Worm (Caenorhabditis elegans) whole organism, early embryonic: ENCODE measurements around the gene Y57A10B.6.

ENCODE experiments used
- B0310.2 ChIP-seq: sonication (generic microtip); optimal IDR thresholded peaks from 2 replicates; lab custom pipeline; 2016; ENCODE audit warnings: mild to moderate bottlenecking, missing genetic modification characterization, missing compliant biosample characterization
- F13C5.2 ChIP-seq: sonication (generic microtip); optimal IDR thresholded peaks from 2 replicates; lab custom pipeline; 2017; ENCODE audit warnings: mild to moderate bottlenecking, missing genetic modification characterization, inconsistent platforms, missing compliant biosample characterization
- aly-1 ChIP-seq: sonication (generic microtip); optimal IDR thresholded peaks from 2 replicates; lab custom pipeline; 2016; ENCODE audit warnings: missing genetic modification characterization, missing compliant biosample characterization
- ama-1 ChIP-seq: fragments of 150-350 bp; optimal IDR thresholded peaks from 2 replicates; lab custom pipeline; 2014
- ceh-13 ChIP-seq: fragments of 200-800 bp; sonication (Bioruptor generic); optimal IDR thresholded peaks from 2 replicates; lab custom pipeline; 2018; ENCODE audit warnings: mild to moderate bottlenecking, missing genetic modification characterization, missing compliant biosample characterization
- ets-7 ChIP-seq: sonication (generic microtip); optimal IDR thresholded peaks from 2 replicates; lab custom pipeline; 2016; ENCODE audit warnings: missing genotype, missing genetic modification characterization, missing compliant biosample characterization
- hmg-4 ChIP-seq: fragments of 200-800 bp; sonication (Bioruptor generic); optimal IDR thresholded peaks from 2 replicates; lab custom pipeline; 2018; ENCODE audit warnings: mild to moderate bottlenecking, missing genetic modification characterization, missing compliant biosample characterization
- hnd-1 ChIP-seq: sonication (generic microtip); optimal IDR thresholded peaks from 2 replicates; lab custom pipeline; 2016; ENCODE audit warnings: missing genetic modification characterization, missing compliant biosample characterization
- pes-1 ChIP-seq: fragments of 200-800 bp; sonication (Bioruptor generic); IDR thresholded peaks from 2 replicates; pipeline ENCODE4 v1.3.6; 2022; ENCODE audit warnings: missing genetic modification reagents, missing genetic modification characterization, missing compliant biosample characterization
- sea-1 ChIP-seq: fragments of 200-800 bp; sonication (Bioruptor generic); conservative IDR thresholded peaks from 2 replicates; pipeline ENCODE4 v1.3.6; 2022; ENCODE audit warnings: missing genetic modification characterization, missing compliant biosample characterization
- tbx-37 ChIP-seq: fragments of 200-800 bp; sonication (Bioruptor generic); conservative IDR thresholded peaks from 2 replicates; pipeline ENCODE4 v1.3.6; 2022; ENCODE audit warnings: missing genetic modification reagents, missing genetic modification characterization, missing compliant biosample characterization

DNA sequence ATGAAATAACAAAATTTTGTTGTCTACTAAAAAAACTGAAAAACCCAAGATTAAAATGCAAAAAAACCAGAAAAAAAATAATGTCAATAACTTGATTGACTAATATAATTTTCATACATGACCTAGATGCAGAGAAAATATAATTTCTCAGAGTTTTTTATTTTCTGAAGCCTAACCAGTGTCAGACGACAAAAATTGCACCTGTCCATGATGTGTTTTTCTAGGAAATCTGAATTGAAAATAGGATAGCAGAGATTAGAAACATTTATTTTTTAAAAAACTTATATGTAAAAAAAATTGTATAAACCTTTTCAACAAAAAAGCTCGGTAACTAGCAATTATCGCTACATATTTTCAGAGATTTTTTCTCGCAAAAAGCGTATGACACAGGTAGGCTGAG is 28.1 kb downstream of the Y57A10B.6 start:
- TF ChIP-seq ama-1 (no peak), ets-7 (tag; lab: Kevin White, UChicago) (no peak), sea-1 (GFP tag; lab: Robert Waterston, UW) (no peak), aly-1 (tag; lab: Kevin White, UChicago) (no peak), F13C5.2 (no peak), tbx-37 (no peak), pes-1 (GFP tag; lab: Robert Waterston, UW) (no peak), ceh-13 (GFP tag; lab: Kevin White, UChicago) (no peak), hmg-4 (GFP tag; lab: Kevin White, UChicago) (no peak), hnd-1 (no peak), B0310.2 (tag; lab: Kevin White, UChicago) (no peak)
